Fruit fly (Drosophila melanogaster) whole organism, wandering third instar larva: ENCODE measurements around the gene CG16986.
A peak's percentile ranks its signal among the peaks of the same experiment; 100 is the strongest.

Experiments used
- Abd-B ChIP-seq: fragments of >200 bp; optimal IDR thresholded peaks from 2 replicates; lab custom pipeline; 2017; ENCODE audit warnings: missing biosample characterization, missing genetic modification characterization
- CG32264 ChIP-seq: fragments of 200-800 bp; sonication (Bioruptor generic); optimal IDR thresholded peaks from 2 replicates; lab custom pipeline; 2016; ENCODE audit warnings: missing biosample characterization, missing genetic modification characterization
- CG9705 ChIP-seq: fragments of 200-800 bp; sonication (Bioruptor generic); optimal IDR thresholded peaks from 2 replicates; lab custom pipeline; 2018; ENCODE audit warnings: missing biosample characterization, mild to moderate bottlenecking, missing genetic modification characterization
- CrebA ChIP-seq: fragments of 200-800 bp; sonication (Bioruptor generic); optimal IDR thresholded peaks from 2 replicates; lab custom pipeline; 2016; ENCODE audit warnings: missing biosample characterization, mild to moderate bottlenecking, missing genetic modification characterization, borderline replicate concordance
- Dfd ChIP-seq: fragments of >200 bp; optimal IDR thresholded peaks from 2 replicates; lab custom pipeline; 2017; ENCODE audit warnings: missing biosample characterization, missing genetic modification characterization
- Dif ChIP-seq: fragments of 200-275, 200-300 bp; sonication (Bioruptor generic); optimal IDR thresholded peaks from 2 replicates; lab custom pipeline; 2018; ENCODE audit warnings: missing biosample characterization, missing genetic modification characterization; ENCODE audit not compliant: partially characterized antibody
- GATAd ChIP-seq: sonication (Bioruptor generic); optimal IDR thresholded peaks from 2 replicates; lab custom pipeline; 2016; ENCODE audit warnings: missing biosample characterization, missing genetic modification characterization
- HLH106 ChIP-seq: fragments of 200-800 bp; optimal IDR thresholded peaks from 3 replicates; lab custom pipeline; 2019; ENCODE audit warnings: missing biosample characterization, mild to moderate bottlenecking, missing genetic modification characterization, moderate library complexity
- Hnf4 ChIP-seq: fragments of 200-800 bp; sonication (Bioruptor generic); optimal IDR thresholded peaks from 2 replicates; lab custom pipeline; 2016; ENCODE audit warnings: missing biosample characterization, mild to moderate bottlenecking, missing genetic modification characterization
- Hr78 ChIP-seq: fragments of >200 bp; optimal IDR thresholded peaks from 2 replicates; lab custom pipeline; 2017; ENCODE audit warnings: missing biosample characterization, missing genetic modification characterization
- Hr83 ChIP-seq: fragments of 200-300 bp; sonication (Bioruptor generic); optimal IDR thresholded peaks from 2 replicates; lab custom pipeline; 2016; ENCODE audit warnings: missing biosample characterization, mild to moderate bottlenecking, missing genetic modification characterization, moderate library complexity; ENCODE audit not compliant: poor library complexity, severe bottlenecking
- Jra ChIP-seq: sonication (Bioruptor generic); optimal IDR thresholded peaks from 2 replicates; lab custom pipeline; 2016; ENCODE audit warnings: missing biosample characterization, missing genetic modification characterization
- Mio ChIP-seq: sonication (Bioruptor generic); optimal IDR thresholded peaks from 2 replicates; lab custom pipeline; 2016; ENCODE audit warnings: missing biosample characterization, missing genetic modification characterization
- Myc ChIP-seq: fragments of >200 bp; optimal IDR thresholded peaks from 2 replicates; lab custom pipeline; 2017
- N ChIP-seq: fragments of >200 bp; optimal IDR thresholded peaks from 2 replicates; lab custom pipeline; 2018; ENCODE audit warnings: missing biosample characterization, missing external identifiers, missing genetic modification characterization
- OdsH ChIP-seq: fragments of 200-800 bp; sonication (Bioruptor generic); optimal IDR thresholded peaks from 2 replicates; lab custom pipeline; 2016; ENCODE audit warnings: missing biosample characterization, mild to moderate bottlenecking, missing genetic modification characterization
- Rel ChIP-seq, 2 experiments: fragments of 200-800 bp; sonication (Bioruptor generic) in 1 of 2; optimal IDR thresholded peaks; 2 replicates in 1 of 2; 3 replicates in 1 of 2; lab custom pipeline; 2016 to 2019; ENCODE audit warnings: mild to moderate bottlenecking in 2 of 2, missing biosample characterization in 2 of 2, missing genetic modification characterization in 2 of 2, moderate library complexity in 1 of 2
- Sp1 ChIP-seq: fragments of 200-800 bp; sonication (Bioruptor generic); optimal IDR thresholded peaks from 3 replicates; lab custom pipeline; 2019; ENCODE audit warnings: missing biosample characterization, mild to moderate bottlenecking, missing genetic modification characterization, moderate library complexity
- Vsx2 ChIP-seq: fragments of 200-300, 225-300 bp; sonication (Bioruptor generic); optimal IDR thresholded peaks from 2 replicates; lab custom pipeline; 2018; ENCODE audit warnings: missing biosample characterization, missing genetic modification characterization; ENCODE audit not compliant: partially characterized antibody
- br ChIP-seq: fragments of 200-800 bp; sonication (Bioruptor generic); optimal IDR thresholded peaks from 2 replicates; lab custom pipeline; 2016; ENCODE audit warnings: missing biosample characterization, missing genetic modification characterization
- brk ChIP-seq: fragments of 200-800 bp; sonication (Bioruptor generic); optimal IDR thresholded peaks from 2 replicates; lab custom pipeline; 2016; ENCODE audit warnings: missing biosample characterization, mild to moderate bottlenecking, missing genetic modification characterization
- dl ChIP-seq, 2 experiments: fragments of 175-275, 200-275 bp in 1 of 2; fragments of 200-275 bp in 1 of 2; sonication (Bioruptor generic); optimal IDR thresholded peaks; lab custom pipeline; 2018; ENCODE audit warnings: mild to moderate bottlenecking in 2 of 2, missing biosample characterization in 2 of 2, missing genetic modification characterization in 2 of 2, moderate library complexity in 2 of 2; ENCODE audit not compliant: partially characterized antibody in 2 of 2, insufficient read depth in 1 of 2
- dmrt93B ChIP-seq: fragments of 200-800 bp; sonication (Bioruptor generic); optimal IDR thresholded peaks from 2 replicates; lab custom pipeline; 2018; ENCODE audit warnings: missing biosample characterization, mild to moderate bottlenecking, missing genetic modification characterization
- dsf ChIP-seq: sonication (Bioruptor generic); optimal IDR thresholded peaks from 2 replicates; lab custom pipeline; 2016; ENCODE audit warnings: missing biosample characterization, missing genetic modification characterization, borderline replicate concordance
- ey ChIP-seq: fragments of 200-800 bp; sonication (Bioruptor generic); optimal IDR thresholded peaks from 2 replicates; lab custom pipeline; 2016; ENCODE audit warnings: missing biosample characterization, missing genetic modification characterization
- foxo ChIP-seq, 2 experiments: fragments of 200-800 bp; sonication (Bioruptor generic); optimal IDR thresholded peaks; 2 replicates in 1 of 2; 3 replicates in 1 of 2; lab custom pipeline; 2016 to 2017; ENCODE audit warnings: missing biosample characterization in 2 of 2, missing genetic modification characterization in 2 of 2
- fru ChIP-seq: fragments of 200-800 bp; sonication (Bioruptor generic); optimal IDR thresholded peaks from 3 replicates; lab custom pipeline; 2016; ENCODE audit warnings: missing biosample characterization, mild to moderate bottlenecking, missing genetic modification characterization
- h ChIP-seq: fragments of 200-800 bp; sonication (Bioruptor generic); optimal IDR thresholded peaks from 3 replicates; lab custom pipeline; 2016; ENCODE audit warnings: missing biosample characterization, mild to moderate bottlenecking, missing genetic modification characterization
- jim ChIP-seq: fragments of 175-275, 200-325 bp; sonication (Bioruptor generic); optimal IDR thresholded peaks from 2 replicates; lab custom pipeline; 2016; ENCODE audit warnings: missing biosample characterization, mild to moderate bottlenecking, missing genetic modification characterization
- lola ChIP-seq: fragments of >200 bp; optimal IDR thresholded peaks from 2 replicates; lab custom pipeline; 2017; ENCODE audit warnings: missing biosample characterization, missing genetic modification characterization
- pan ChIP-seq: fragments of >200 bp; optimal IDR thresholded peaks from 2 replicates; lab custom pipeline; 2017
- psq ChIP-seq: fragments of 200-800 bp; sonication (Bioruptor generic); optimal IDR thresholded peaks from 3 replicates; lab custom pipeline; 2017; ENCODE audit warnings: missing biosample characterization, mild to moderate bottlenecking, missing genetic modification characterization, moderate library complexity
- rgr ChIP-seq: fragments of 200-800 bp; sonication (Bioruptor generic); optimal IDR thresholded peaks from 3 replicates; lab custom pipeline; 2016; ENCODE audit warnings: missing biosample characterization, mild to moderate bottlenecking, missing genetic modification characterization
- sage ChIP-seq: fragments of 200-800 bp; sonication (Bioruptor generic); optimal IDR thresholded peaks from 2 replicates; lab custom pipeline; 2016; ENCODE audit warnings: missing biosample characterization, mild to moderate bottlenecking, missing genetic modification characterization
- sv ChIP-seq: fragments of 200-800 bp; sonication (Bioruptor generic); optimal IDR thresholded peaks from 3 replicates; lab custom pipeline; 2016; ENCODE audit warnings: missing biosample characterization, missing genetic modification characterization
- tai ChIP-seq: sonication (Bioruptor generic); optimal IDR thresholded peaks from 2 replicates; lab custom pipeline; 2016; ENCODE audit warnings: missing biosample characterization, missing genetic modification characterization
- usp ChIP-seq: fragments of >200 bp; optimal IDR thresholded peaks from 2 replicates; lab custom pipeline; 2017; ENCODE audit warnings: missing biosample characterization, missing genetic modification characterization
- woc ChIP-seq: sonication (Bioruptor generic); optimal IDR thresholded peaks from 2 replicates; lab custom pipeline; 2016; ENCODE audit warnings: missing biosample characterization, mild to moderate bottlenecking, missing genetic modification characterization

The CG16986 gene

DNA sequence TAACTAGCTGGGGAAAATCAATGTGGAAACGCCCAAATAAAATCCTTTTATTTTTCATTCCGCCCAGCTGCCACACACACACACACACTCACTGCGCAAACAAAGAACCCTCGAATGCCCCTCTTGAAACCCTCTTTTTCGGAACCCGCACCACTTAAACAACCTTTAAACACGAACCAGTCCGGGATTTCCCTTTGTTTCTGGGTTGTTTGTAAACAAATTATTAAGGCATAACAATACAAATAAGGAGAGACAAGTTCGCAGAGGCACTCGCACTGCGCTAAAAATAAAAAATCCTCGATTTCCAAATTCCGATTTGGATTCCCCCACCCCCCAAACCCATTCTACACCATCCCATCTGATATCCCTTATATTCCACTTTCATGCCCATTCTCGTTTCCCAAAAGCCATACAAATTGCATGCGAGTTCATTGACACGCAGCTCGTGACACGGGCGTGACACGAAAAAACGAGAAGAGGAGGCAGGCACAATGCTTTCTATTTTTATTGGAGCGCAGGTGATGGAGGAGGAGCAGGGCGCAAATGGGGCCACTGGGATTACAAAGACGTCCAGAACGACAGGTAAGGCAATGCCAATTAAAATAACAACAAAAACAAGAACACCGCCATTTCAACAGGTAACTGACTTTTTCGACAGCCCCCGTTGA, 20.4 kb upstream of the CG16986 start:
- TF ChIP-seq h (GFP tag; lab: Kevin White, UChicago): no peak
- no peak for TF ChIP-seq dmrt93B (GFP tag; lab: Kevin White, UChicago)
- no peak for TF ChIP-seq brk
- no peak for TF ChIP-seq Rel (GFP tag; optimal IDR thresholded peaks at IDR 0.05; lab: Kevin White, UChicago)
- peak; percentile 96 for TF ChIP-seq Rel (tag; optimal IDR thresholded peaks at IDR 0.05; lab: Kevin White, UChicago)
- no peak for TF ChIP-seq ey
- TF ChIP-seq GATAd (GFP tag; lab: Kevin White, UChicago): no peak
- no peak for TF ChIP-seq Hnf4
- no peak for TF ChIP-seq HLH106

DNA sequence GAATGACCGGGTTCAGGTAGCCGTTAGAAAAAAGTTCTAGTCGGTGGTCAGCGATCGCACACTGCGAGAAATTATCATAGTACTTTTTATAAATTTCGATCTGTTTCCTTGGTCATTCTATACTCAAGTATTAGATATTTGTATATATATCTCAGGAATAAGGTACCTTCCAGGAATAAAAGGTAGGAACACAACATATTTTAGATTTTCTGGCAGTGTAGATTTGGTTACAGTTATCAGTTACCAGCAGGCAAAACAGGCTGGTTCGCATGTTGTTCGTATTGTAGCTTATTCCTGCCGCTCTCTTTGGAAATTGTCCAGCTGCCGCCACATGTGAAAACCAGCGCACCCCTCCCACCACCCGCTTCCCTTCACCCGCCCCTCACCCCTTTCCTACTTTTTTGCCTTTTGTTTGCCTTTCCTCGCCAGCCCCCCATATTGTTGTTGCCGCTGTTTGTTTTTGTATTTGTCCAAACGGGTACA, 18.7 kb upstream of the CG16986 start:
- TF ChIP-seq Dfd (GFP tag; lab: Kevin White, UChicago) (no peak), sage (peak; percentile 53), fru (GFP tag; lab: Kevin White, UChicago) (peak; percentile 67), N (GFP tag; lab: Kevin White, UChicago) (no peak), Jra (GFP tag; lab: Kevin White, UChicago) (peak; percentile 16), dl (GFP tag; optimal IDR thresholded peaks at IDR 0.05; lab: Kevin White, UChicago; ENCODE audit: insufficient read depth in 1 of 2, partially characterized antibody in 2 of 2) (no peak), CrebA (no peak), Vsx2 (GFP tag; lab: Kevin White, UChicago) (no peak), woc (GFP tag; lab: Kevin White, UChicago) (peak; percentile 33), jim (GFP tag; lab: Kevin White, UChicago) (no peak), CG9705 (GFP tag; lab: Kevin White, UChicago) (no peak), Hnf4 (peak; percentile 50), dmrt93B (GFP tag; lab: Kevin White, UChicago) (peak; percentile 44), Hr83 (GFP tag; lab: Kevin White, UChicago) (peak; percentile 4), Myc (lab: Kevin White, UChicago) (no peak), Sp1 (GFP tag; lab: Kevin White, UChicago) (peak; percentile 70), Hr78 (GFP tag; lab: Kevin White, UChicago) (no peak), h (GFP tag; lab: Kevin White, UChicago) (peak; percentile 71), CG32264 (GFP tag; lab: Kevin White, UChicago) (peak; percentile 59), dsf (GFP tag; lab: Kevin White, UChicago) (no peak), Rel (GFP tag; optimal IDR thresholded peaks at IDR 0.05; lab: Kevin White, UChicago) (no peak), Rel (tag; optimal IDR thresholded peaks at IDR 0.05; lab: Kevin White, UChicago) (no peak), Mio (GFP tag; lab: Kevin White, UChicago) (no peak), Dif (GFP tag; lab: Kevin White, UChicago) (no peak), tai (GFP tag; lab: Kevin White, UChicago) (no peak), ey (peak; percentile 63), psq (GFP tag; lab: Kevin White, UChicago) (peak; percentile 69), brk (no peak), foxo (GFP tag; optimal IDR thresholded peaks at IDR 0.05; lab: Kevin White, UChicago) (peak in 1 of 2 experiments; percentile 64), br (GFP tag; lab: Kevin White, UChicago) (peak; percentile 72), usp (no peak), Abd-B (no peak), sv (GFP tag; lab: Kevin White, UChicago) (peak; percentile 66), pan (lab: Kevin White, UChicago) (no peak), GATAd (GFP tag; lab: Kevin White, UChicago) (no peak), OdsH (GFP tag; lab: Kevin White, UChicago) (peak; percentile 57), lola (GFP tag; lab: Kevin White, UChicago) (no peak), rgr (GFP tag; lab: Kevin White, UChicago) (peak; percentile 72), HLH106 (peak; percentile 52)
